Fruit fly (Drosophila melanogaster) whole organism, prepupa: Measurements from ENCODE around the gene eIF2Bepsilon.

Source experiments
- CG10631 ChIP-seq: fragments of 200-800 bp; sonication (Bioruptor generic); optimal IDR thresholded peaks from 2 replicates; lab custom pipeline; 2016; ENCODE audit warnings: missing biosample characterization, missing genetic modification characterization
- CG10669 ChIP-seq: fragments of 200-800 bp; sonication (Bioruptor generic); optimal IDR thresholded peaks from 3 replicates; lab custom pipeline; 2018; ENCODE audit warnings: missing biosample characterization, mild to moderate bottlenecking, missing genetic modification characterization, moderate library complexity
- CG1621 ChIP-seq: fragments of 200-800 bp; sonication (Bioruptor generic); optimal IDR thresholded peaks from 3 replicates; lab custom pipeline; 2018; ENCODE audit warnings: missing biosample characterization, mild to moderate bottlenecking, missing genetic modification characterization
- CG16779 ChIP-seq: fragments of 200-800 bp; sonication (Bioruptor generic); optimal IDR thresholded peaks from 3 replicates; lab custom pipeline; 2017; ENCODE audit warnings: missing biosample characterization, mild to moderate bottlenecking, missing genetic modification characterization
- CG3032 ChIP-seq: fragments of 200-800 bp; optimal IDR thresholded peaks from 2 replicates; lab custom pipeline; 2019; ENCODE audit warnings: missing biosample characterization, mild to moderate bottlenecking, missing genetic modification characterization, moderate library complexity
- CG32006 ChIP-seq: fragments of 200-800 bp; sonication (Bioruptor generic); optimal IDR thresholded peaks from 3 replicates; lab custom pipeline; 2017; ENCODE audit warnings: missing biosample characterization, mild to moderate bottlenecking, missing genetic modification characterization
- CG3919 ChIP-seq: fragments of 200-800 bp; sonication (Bioruptor generic); optimal IDR thresholded peaks from 3 replicates; lab custom pipeline; 2016; ENCODE audit warnings: missing biosample characterization, missing genetic modification characterization
- CG4318 ChIP-seq: fragments of 200-800 bp; sonication (Bioruptor generic); optimal IDR thresholded peaks from 3 replicates; lab custom pipeline; 2017; ENCODE audit warnings: missing biosample characterization, mild to moderate bottlenecking, missing genetic modification characterization
- CG6163 ChIP-seq: fragments of 200-800 bp; sonication (Bioruptor generic); IDR thresholded peaks from 3 replicates; pipeline ENCODE4 v1.3.6; 2022; ENCODE audit warnings: missing biosample characterization, missing genetic modification characterization
- CG6276 ChIP-seq: fragments of 200-800 bp; sonication (Bioruptor generic); optimal IDR thresholded peaks from 2 replicates; lab custom pipeline; 2017; ENCODE audit warnings: missing biosample characterization, mild to moderate bottlenecking, missing genetic modification characterization
- CG6808 ChIP-seq: fragments of 200-800 bp; sonication (Bioruptor generic); optimal IDR thresholded peaks from 3 replicates; lab custom pipeline; 2017; ENCODE audit warnings: missing biosample characterization, missing genetic modification characterization, mild to moderate bottlenecking, moderate library complexity, missing genetic modification reagents
- CG6854 ChIP-seq: fragments of 200-800 bp; sonication (Bioruptor generic); optimal IDR thresholded peaks from 2 replicates; lab custom pipeline; 2017; ENCODE audit warnings: missing biosample characterization, mild to moderate bottlenecking, missing genetic modification characterization
- CG7368 ChIP-seq: fragments of 200-800 bp; sonication (Bioruptor generic); optimal IDR thresholded peaks from 3 replicates; lab custom pipeline; 2016; ENCODE audit warnings: missing biosample characterization, missing genetic modification characterization
- CG8119 ChIP-seq: fragments of 200-800 bp; sonication (Bioruptor generic); IDR thresholded peaks from 3 replicates; pipeline ENCODE4 v1.3.6; 2022; ENCODE audit warnings: missing biosample characterization, missing genetic modification characterization
- CG8632 ChIP-seq: fragments of 200-800 bp; sonication (Bioruptor generic); optimal IDR thresholded peaks from 3 replicates; lab custom pipeline; 2016; ENCODE audit warnings: missing biosample characterization, missing genetic modification characterization
- CG9139 ChIP-seq: fragments of 200-800 bp; sonication (Bioruptor generic); optimal IDR thresholded peaks from 3 replicates; lab custom pipeline; 2017; ENCODE audit warnings: missing biosample characterization, mild to moderate bottlenecking, missing genetic modification characterization
- Eip93F ChIP-seq: fragments of 200-800 bp; sonication (Bioruptor generic); optimal IDR thresholded peaks from 2 replicates; lab custom pipeline; 2016; ENCODE audit warnings: missing biosample characterization, mild to moderate bottlenecking, missing genetic modification characterization
- Ets21C ChIP-seq: fragments of 200-800 bp; sonication (Bioruptor generic); optimal IDR thresholded peaks from 3 replicates; lab custom pipeline; 2016; ENCODE audit warnings: missing biosample characterization, missing genetic modification characterization
- Ets96B ChIP-seq: fragments of 200-800 bp; optimal IDR thresholded peaks from 2 replicates; lab custom pipeline; 2019; ENCODE audit warnings: missing biosample characterization, mild to moderate bottlenecking, missing genetic modification characterization, moderate library complexity
- Gug ChIP-seq: fragments of 200-800 bp; sonication (Bioruptor generic); IDR thresholded peaks from 2 replicates; pipeline ENCODE4 v1.3.6; 2022; ENCODE audit warnings: missing biosample characterization, missing genetic modification characterization
- Hr38 ChIP-seq: sonication (Bioruptor generic); optimal IDR thresholded peaks from 2 replicates; lab custom pipeline; 2016; ENCODE audit warnings: missing biosample characterization, missing genetic modification characterization
- Hr39 ChIP-seq: fragments of 200-800 bp; sonication (Bioruptor generic); optimal IDR thresholded peaks from 2 replicates; lab custom pipeline; 2016; ENCODE audit warnings: missing biosample characterization, missing genetic modification characterization
- Hr4 ChIP-seq: fragments of 200-800 bp; sonication (Bioruptor generic); optimal IDR thresholded peaks from 3 replicates; lab custom pipeline; 2016; ENCODE audit warnings: missing biosample characterization, missing genetic modification characterization
- Lpt ChIP-seq: fragments of 200-800 bp; sonication (Bioruptor generic); optimal IDR thresholded peaks from 3 replicates; lab custom pipeline; 2016; ENCODE audit warnings: missing biosample characterization, missing genetic modification characterization
- Met ChIP-seq: fragments of 200-800 bp; sonication (Bioruptor generic); optimal IDR thresholded peaks from 3 replicates; lab custom pipeline; 2016; ENCODE audit warnings: missing biosample characterization, missing genetic modification characterization
- Smox ChIP-seq: fragments of 200-800 bp; sonication (Bioruptor generic); optimal IDR thresholded peaks from 3 replicates; lab custom pipeline; 2016; ENCODE audit warnings: missing biosample characterization, missing genetic modification characterization
- Sox14 ChIP-seq: fragments of 200-800 bp; sonication (Bioruptor generic); optimal IDR thresholded peaks from 3 replicates; lab custom pipeline; 2016; ENCODE audit warnings: missing biosample characterization, missing genetic modification characterization
- Sox15 ChIP-seq: fragments of 200-800 bp; sonication (Bioruptor generic); optimal IDR thresholded peaks from 3 replicates; lab custom pipeline; 2016; ENCODE audit warnings: missing biosample characterization, missing genetic modification characterization
- achi ChIP-seq: fragments of 200-800 bp; sonication (Bioruptor generic); optimal IDR thresholded peaks from 3 replicates; lab custom pipeline; 2016; ENCODE audit warnings: missing biosample characterization, missing genetic modification characterization
- acj6 ChIP-seq: fragments of 200-800 bp; sonication (Bioruptor generic); optimal IDR thresholded peaks from 3 replicates; lab custom pipeline; 2016; ENCODE audit warnings: missing biosample characterization, missing genetic modification characterization
- dac ChIP-seq: fragments of 200-800 bp; sonication (Bioruptor generic); optimal IDR thresholded peaks from 2 replicates; lab custom pipeline; 2017; ENCODE audit warnings: missing biosample characterization, mild to moderate bottlenecking, missing genetic modification characterization
- dsx ChIP-seq: fragments of 200-800 bp; optimal IDR thresholded peaks from 3 replicates; lab custom pipeline; 2019; ENCODE audit warnings: missing biosample characterization, mild to moderate bottlenecking, missing genetic modification characterization, moderate library complexity; ENCODE audit not compliant: poor library complexity, severe bottlenecking
- eg ChIP-seq: fragments of 200-800 bp; sonication (Bioruptor generic); IDR thresholded peaks from 3 replicates; pipeline ENCODE4 v1.3.6; 2022; ENCODE audit warnings: missing biosample characterization, missing genetic modification characterization
- esn ChIP-seq: fragments of 200-800 bp; sonication (Bioruptor generic); optimal IDR thresholded peaks from 2 replicates; lab custom pipeline; 2016; ENCODE audit warnings: missing biosample characterization, mild to moderate bottlenecking, missing genetic modification characterization, moderate library complexity
- fd59A ChIP-seq: fragments of 200-800 bp; sonication (Bioruptor generic); optimal IDR thresholded peaks from 2 replicates; lab custom pipeline; 2017; ENCODE audit warnings: missing biosample characterization, mild to moderate bottlenecking, missing genetic modification characterization, missing genetic modification reagents
- fkh ChIP-seq: fragments of 200-800 bp; sonication (Bioruptor generic); optimal IDR thresholded peaks from 3 replicates; lab custom pipeline; 2017; ENCODE audit warnings: missing biosample characterization, mild to moderate bottlenecking, missing genetic modification characterization, moderate library complexity
- lz ChIP-seq: fragments of 200-800 bp; sonication (Bioruptor generic); optimal IDR thresholded peaks from 3 replicates; lab custom pipeline; 2016; ENCODE audit warnings: missing biosample characterization, missing genetic modification characterization
- net ChIP-seq: fragments of 200-800 bp; sonication (Bioruptor generic); optimal IDR thresholded peaks from 3 replicates; lab custom pipeline; 2016; ENCODE audit warnings: missing biosample characterization, missing genetic modification characterization
- pdm3 ChIP-seq: fragments of 200-800 bp; sonication (Bioruptor generic); optimal IDR thresholded peaks from 3 replicates; lab custom pipeline; 2016; ENCODE audit warnings: missing biosample characterization, missing genetic modification characterization
- salr ChIP-seq, 2 experiments: fragments of 200-800 bp; sonication (Bioruptor generic); optimal IDR thresholded peaks; 3 replicates each; lab custom pipeline; 2016 to 2018; ENCODE audit warnings: missing biosample characterization in 2 of 2, missing genetic modification characterization in 2 of 2, mild to moderate bottlenecking in 1 of 2
- ss ChIP-seq, 2 experiments: fragments of 200-800 bp; sonication (Bioruptor generic); optimal IDR thresholded peaks; 2 replicates in 1 of 2; 3 replicates in 1 of 2; lab custom pipeline; 2017 to 2018; ENCODE audit warnings: mild to moderate bottlenecking in 2 of 2, missing biosample characterization in 2 of 2, missing genetic modification characterization in 2 of 2, moderate library complexity in 1 of 2
- svp ChIP-seq: fragments of 200-800 bp; sonication (Bioruptor generic); peaks from one replicate; lab custom pipeline; 2016; ENCODE audit warnings: missing biosample characterization, missing genetic modification characterization
- topi ChIP-seq: fragments of 200-800 bp; sonication (Bioruptor generic); optimal IDR thresholded peaks from 3 replicates; lab custom pipeline; 2016; ENCODE audit warnings: missing biosample characterization, missing genetic modification characterization
- vri ChIP-seq: fragments of 200-800 bp; sonication (Bioruptor generic); optimal IDR thresholded peaks from 3 replicates; lab custom pipeline; 2016; ENCODE audit warnings: missing biosample characterization, mild to moderate bottlenecking, missing genetic modification characterization

The eIF2Bepsilon gene

DNA sequence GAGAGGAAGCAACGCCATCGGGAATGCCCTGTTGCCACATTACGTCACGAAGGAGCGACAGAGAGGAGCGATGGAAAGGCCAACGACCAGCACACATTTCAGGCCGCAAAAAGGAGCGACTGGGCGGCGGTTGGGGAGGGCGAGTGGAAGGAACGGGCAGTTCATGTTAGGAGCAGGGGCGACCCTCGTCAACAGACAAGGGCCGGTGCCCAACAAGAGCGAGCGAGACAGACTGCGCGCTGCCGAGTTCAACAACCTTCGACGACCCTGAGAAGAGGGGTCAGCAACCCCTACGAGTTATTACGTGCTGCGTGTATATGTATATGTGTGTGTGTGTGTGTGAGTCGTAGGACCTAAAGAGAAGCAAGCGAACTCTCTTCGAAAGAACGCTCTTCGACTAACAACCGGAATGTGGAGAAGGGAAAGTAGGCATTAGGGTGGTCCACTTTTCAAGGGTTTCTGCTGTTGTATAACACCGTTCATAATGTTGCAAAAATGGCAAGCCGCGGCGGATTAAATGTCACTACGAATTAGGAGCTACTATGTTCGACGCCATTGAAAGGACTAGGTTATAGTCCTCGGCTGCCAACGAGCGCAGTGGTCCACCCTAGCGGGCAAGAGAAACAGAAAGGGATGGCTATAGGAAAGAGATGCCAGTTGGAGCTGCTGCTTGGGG lies 28.9 kb upstream of the eIF2Bepsilon start (continued):
- TF ChIP-seq eg (GFP tag; lab: Robert Waterston, UW) (peak; percentile 99), Hr39 (peak; percentile 99), salr (GFP tag; optimal IDR thresholded peaks at IDR 0.05; lab: Kevin White, UChicago) (peak; percentile 98 to 99), CG3919 (peak; percentile 99), CG4318 (peak; percentile 96), lz (peak; percentile 99), net (peak; percentile 99), CG10631 (GFP tag; lab: Kevin White, UChicago) (peak; percentile 99), fd59A (peak; percentile 98), CG8119 (peak; percentile 99), ss (GFP tag; optimal IDR thresholded peaks at IDR 0.05; lab: Kevin White, UChicago) (peak; percentile 96 to 98), Sox15 (GFP tag; lab: Kevin White, UChicago) (peak; percentile 98), CG8632 (GFP tag; lab: Kevin White, UChicago) (peak; percentile 99), Lpt (peak; percentile 99), Ets96B (tag; lab: Kevin White, UChicago) (peak; percentile 99), pdm3 (GFP tag; lab: Kevin White, UChicago) (peak; percentile 99), Hr38 (GFP tag; lab: Kevin White, UChicago) (peak; percentile 32), Smox (GFP tag; lab: Kevin White, UChicago) (peak; percentile 99), CG32006 (GFP tag; lab: Kevin White, UChicago) (peak; percentile 97), dsx (peak; percentile 97), Hr4 (peak; percentile 98), esn (peak; percentile 99), Sox14 (GFP tag; lab: Kevin White, UChicago) (peak; percentile 99), CG16779 (tag; lab: Kevin White, UChicago) (peak; percentile 98), CG10669 (GFP tag; lab: Kevin White, UChicago) (peak; percentile 99), CG7368 (GFP tag; lab: Kevin White, UChicago) (peak; percentile 99), Eip93F (peak; percentile 99), vri (GFP tag; lab: Kevin White, UChicago) (peak; percentile 98), CG6163 (GFP tag; lab: Robert Waterston, UW) (peak; percentile 99)

- no peak for TF ChIP-seq CG4318
- TF ChIP-seq Smox (GFP tag; lab: Kevin White, UChicago) = no peak
- no peak for TF ChIP-seq CG3032 (tag; lab: Kevin White, UChicago)
- no peak for TF ChIP-seq topi (GFP tag; lab: Kevin White, UChicago)
- no peak for TF ChIP-seq CG6276 (GFP tag; lab: Kevin White, UChicago)
- no peak for TF ChIP-seq fkh (GFP tag; lab: Kevin White, UChicago)
- TF ChIP-seq dac (GFP tag; lab: Kevin White, UChicago) = no peak
- TF ChIP-seq achi (GFP tag; lab: Kevin White, UChicago) = no peak
- TF ChIP-seq Hr38 (GFP tag; lab: Kevin White, UChicago) = no peak
- no peak for TF ChIP-seq CG6854 (GFP tag; lab: Kevin White, UChicago)
- TF ChIP-seq ss (GFP tag; optimal IDR thresholded peaks at IDR 0.05; lab: Kevin White, UChicago) = peak in 1 of 2 experiments; percentile 33
- no peak for TF ChIP-seq acj6
- no peak for TF ChIP-seq Gug (GFP tag; lab: Robert Waterston, UW)
- no peak for TF ChIP-seq CG6808 (GFP tag; lab: Kevin White, UChicago)
- no peak for TF ChIP-seq CG1621
- no peak for TF ChIP-seq pdm3 (GFP tag; lab: Kevin White, UChicago)
- TF ChIP-seq Met (GFP tag; lab: Kevin White, UChicago) = peak; percentile 32
- no peak for TF ChIP-seq Ets21C (GFP tag; lab: Kevin White, UChicago)
- TF ChIP-seq CG6163 (GFP tag; lab: Robert Waterston, UW) = no peak
- TF ChIP-seq CG10631 (GFP tag; lab: Kevin White, UChicago) = no peak
- no peak for TF ChIP-seq CG8632 (GFP tag; lab: Kevin White, UChicago)
- TF ChIP-seq salr (GFP tag; optimal IDR thresholded peaks at IDR 0.05; lab: Kevin White, UChicago) = no peak
- TF ChIP-seq CG9139 = no peak
- peak; percentile 29 for TF ChIP-seq vri (GFP tag; lab: Kevin White, UChicago)
- TF ChIP-seq Eip93F = no peak
- TF ChIP-seq eg (GFP tag; lab: Robert Waterston, UW) = no peak
- peak; percentile 43 for TF ChIP-seq Lpt
- peak; percentile 65 for TF ChIP-seq svp (GFP tag; lab: Kevin White, UChicago)
These were observed 27.6 kb upstream of the eIF2Bepsilon start for dm6 chrX:1950311-1950710.
